Fruit fly (Drosophila melanogaster) whole organism, prepupa: ENCODE results near the gene CG5250.

Source experiments
- Blimp-1 ChIP-seq: fragments of 200-800 bp; sonication (Bioruptor generic); optimal IDR thresholded peaks from 3 replicates; lab custom pipeline; 2017; ENCODE audit warnings: missing biosample characterization, missing genetic modification characterization, mild to moderate bottlenecking, moderate library complexity, missing genetic modification reagents
- CG10631 ChIP-seq: fragments of 200-800 bp; sonication (Bioruptor generic); optimal IDR thresholded peaks from 2 replicates; lab custom pipeline; 2016; ENCODE audit warnings: missing biosample characterization, missing genetic modification characterization
- CG10669 ChIP-seq: fragments of 200-800 bp; sonication (Bioruptor generic); optimal IDR thresholded peaks from 3 replicates; lab custom pipeline; 2018; ENCODE audit warnings: missing biosample characterization, mild to moderate bottlenecking, missing genetic modification characterization, moderate library complexity
- CG11294 ChIP-seq: fragments of 200-800 bp; sonication (Bioruptor generic); IDR thresholded peaks from 2 replicates; pipeline ENCODE4 v1.3.6; 2022; ENCODE audit warnings: missing biosample characterization, missing genetic modification characterization
- CG11762 ChIP-seq: fragments of 200-800 bp; sonication (Bioruptor generic); optimal IDR thresholded peaks from 3 replicates; lab custom pipeline; 2016; ENCODE audit warnings: missing biosample characterization, missing genetic modification characterization; ENCODE audit not compliant: insufficient read depth
- CG11902 ChIP-seq: fragments of 200-800 bp; sonication (Bioruptor generic); optimal IDR thresholded peaks from 3 replicates; lab custom pipeline; 2016; ENCODE audit warnings: missing biosample characterization, missing genetic modification characterization
- CG1621 ChIP-seq: fragments of 200-800 bp; sonication (Bioruptor generic); optimal IDR thresholded peaks from 3 replicates; lab custom pipeline; 2018; ENCODE audit warnings: missing biosample characterization, mild to moderate bottlenecking, missing genetic modification characterization
- CG16779 ChIP-seq: fragments of 200-800 bp; sonication (Bioruptor generic); optimal IDR thresholded peaks from 3 replicates; lab custom pipeline; 2017; ENCODE audit warnings: missing biosample characterization, mild to moderate bottlenecking, missing genetic modification characterization
- CG3032 ChIP-seq: fragments of 200-800 bp; optimal IDR thresholded peaks from 2 replicates; lab custom pipeline; 2019; ENCODE audit warnings: missing biosample characterization, mild to moderate bottlenecking, missing genetic modification characterization, moderate library complexity
- CG32006 ChIP-seq: fragments of 200-800 bp; sonication (Bioruptor generic); optimal IDR thresholded peaks from 3 replicates; lab custom pipeline; 2017; ENCODE audit warnings: missing biosample characterization, mild to moderate bottlenecking, missing genetic modification characterization
- CG34406 ChIP-seq: fragments of 200-800 bp; sonication (Bioruptor generic); optimal IDR thresholded peaks from 3 replicates; lab custom pipeline; 2016; ENCODE audit warnings: missing biosample characterization, missing genetic modification characterization
- CG3919 ChIP-seq: fragments of 200-800 bp; sonication (Bioruptor generic); optimal IDR thresholded peaks from 3 replicates; lab custom pipeline; 2016; ENCODE audit warnings: missing biosample characterization, missing genetic modification characterization
- CG4318 ChIP-seq: fragments of 200-800 bp; sonication (Bioruptor generic); optimal IDR thresholded peaks from 3 replicates; lab custom pipeline; 2017; ENCODE audit warnings: missing biosample characterization, mild to moderate bottlenecking, missing genetic modification characterization
- CG6163 ChIP-seq: fragments of 200-800 bp; sonication (Bioruptor generic); IDR thresholded peaks from 3 replicates; pipeline ENCODE4 v1.3.6; 2022; ENCODE audit warnings: missing biosample characterization, missing genetic modification characterization
- CG6276 ChIP-seq: fragments of 200-800 bp; sonication (Bioruptor generic); optimal IDR thresholded peaks from 2 replicates; lab custom pipeline; 2017; ENCODE audit warnings: missing biosample characterization, mild to moderate bottlenecking, missing genetic modification characterization
- CG6792 ChIP-seq: fragments of 200-800 bp; sonication (Bioruptor generic); optimal IDR thresholded peaks from 3 replicates; lab custom pipeline; 2016; ENCODE audit warnings: missing biosample characterization, missing genetic modification characterization
- CG6854 ChIP-seq: fragments of 200-800 bp; sonication (Bioruptor generic); optimal IDR thresholded peaks from 2 replicates; lab custom pipeline; 2017; ENCODE audit warnings: missing biosample characterization, mild to moderate bottlenecking, missing genetic modification characterization
- CG7368 ChIP-seq: fragments of 200-800 bp; sonication (Bioruptor generic); optimal IDR thresholded peaks from 3 replicates; lab custom pipeline; 2016; ENCODE audit warnings: missing biosample characterization, missing genetic modification characterization
- CG8319 ChIP-seq: fragments of 200-800 bp; sonication (Bioruptor generic); optimal IDR thresholded peaks from 3 replicates; lab custom pipeline; 2016; ENCODE audit warnings: missing biosample characterization, missing genetic modification characterization
- CG8632 ChIP-seq: fragments of 200-800 bp; sonication (Bioruptor generic); optimal IDR thresholded peaks from 3 replicates; lab custom pipeline; 2016; ENCODE audit warnings: missing biosample characterization, missing genetic modification characterization
- CG9139 ChIP-seq: fragments of 200-800 bp; sonication (Bioruptor generic); optimal IDR thresholded peaks from 3 replicates; lab custom pipeline; 2017; ENCODE audit warnings: missing biosample characterization, mild to moderate bottlenecking, missing genetic modification characterization
- Eip75B ChIP-seq: fragments of 200-800 bp; sonication (Bioruptor generic); optimal IDR thresholded peaks from 3 replicates; lab custom pipeline; 2016; ENCODE audit warnings: missing biosample characterization, missing genetic modification characterization
- Eip78C ChIP-seq: fragments of 200-800 bp; sonication (Bioruptor generic); peaks from one replicate; lab custom pipeline; 2016; ENCODE audit warnings: missing biosample characterization, missing genetic modification characterization
- Eip93F ChIP-seq: fragments of 200-800 bp; sonication (Bioruptor generic); optimal IDR thresholded peaks from 2 replicates; lab custom pipeline; 2016; ENCODE audit warnings: missing biosample characterization, mild to moderate bottlenecking, missing genetic modification characterization
- Ets21C ChIP-seq: fragments of 200-800 bp; sonication (Bioruptor generic); optimal IDR thresholded peaks from 3 replicates; lab custom pipeline; 2016; ENCODE audit warnings: missing biosample characterization, missing genetic modification characterization
- Ets96B ChIP-seq: fragments of 200-800 bp; optimal IDR thresholded peaks from 2 replicates; lab custom pipeline; 2019; ENCODE audit warnings: missing biosample characterization, mild to moderate bottlenecking, missing genetic modification characterization, moderate library complexity
- Gug ChIP-seq: fragments of 200-800 bp; sonication (Bioruptor generic); IDR thresholded peaks from 2 replicates; pipeline ENCODE4 v1.3.6; 2022; ENCODE audit warnings: missing biosample characterization, missing genetic modification characterization
- Hr38 ChIP-seq: sonication (Bioruptor generic); optimal IDR thresholded peaks from 2 replicates; lab custom pipeline; 2016; ENCODE audit warnings: missing biosample characterization, missing genetic modification characterization
- Hr39 ChIP-seq: fragments of 200-800 bp; sonication (Bioruptor generic); optimal IDR thresholded peaks from 2 replicates; lab custom pipeline; 2016; ENCODE audit warnings: missing biosample characterization, missing genetic modification characterization
- Hr4 ChIP-seq: fragments of 200-800 bp; sonication (Bioruptor generic); optimal IDR thresholded peaks from 3 replicates; lab custom pipeline; 2016; ENCODE audit warnings: missing biosample characterization, missing genetic modification characterization
- Lpt ChIP-seq: fragments of 200-800 bp; sonication (Bioruptor generic); optimal IDR thresholded peaks from 3 replicates; lab custom pipeline; 2016; ENCODE audit warnings: missing biosample characterization, missing genetic modification characterization
- OdsH ChIP-seq: fragments of 200-800 bp; sonication (Bioruptor generic); optimal IDR thresholded peaks from 3 replicates; lab custom pipeline; 2016; ENCODE audit warnings: missing biosample characterization, missing genetic modification characterization
- Smox ChIP-seq: fragments of 200-800 bp; sonication (Bioruptor generic); optimal IDR thresholded peaks from 3 replicates; lab custom pipeline; 2016; ENCODE audit warnings: missing biosample characterization, missing genetic modification characterization
- Sox102F ChIP-seq: fragments of 200-800 bp; sonication (Bioruptor generic); optimal IDR thresholded peaks from 2 replicates; lab custom pipeline; 2016; ENCODE audit warnings: missing biosample characterization, mild to moderate bottlenecking, missing genetic modification characterization
- Sox14 ChIP-seq: fragments of 200-800 bp; sonication (Bioruptor generic); optimal IDR thresholded peaks from 3 replicates; lab custom pipeline; 2016; ENCODE audit warnings: missing biosample characterization, missing genetic modification characterization
- achi ChIP-seq: fragments of 200-800 bp; sonication (Bioruptor generic); optimal IDR thresholded peaks from 3 replicates; lab custom pipeline; 2016; ENCODE audit warnings: missing biosample characterization, missing genetic modification characterization
- acj6 ChIP-seq: fragments of 200-800 bp; sonication (Bioruptor generic); optimal IDR thresholded peaks from 3 replicates; lab custom pipeline; 2016; ENCODE audit warnings: missing biosample characterization, missing genetic modification characterization
- dac ChIP-seq: fragments of 200-800 bp; sonication (Bioruptor generic); optimal IDR thresholded peaks from 2 replicates; lab custom pipeline; 2017; ENCODE audit warnings: missing biosample characterization, mild to moderate bottlenecking, missing genetic modification characterization
- dsx ChIP-seq: fragments of 200-800 bp; optimal IDR thresholded peaks from 3 replicates; lab custom pipeline; 2019; ENCODE audit warnings: missing biosample characterization, mild to moderate bottlenecking, missing genetic modification characterization, moderate library complexity; ENCODE audit not compliant: poor library complexity, severe bottlenecking
- eg ChIP-seq: fragments of 200-800 bp; sonication (Bioruptor generic); IDR thresholded peaks from 3 replicates; pipeline ENCODE4 v1.3.6; 2022; ENCODE audit warnings: missing biosample characterization, missing genetic modification characterization
- fd59A ChIP-seq: fragments of 200-800 bp; sonication (Bioruptor generic); optimal IDR thresholded peaks from 2 replicates; lab custom pipeline; 2017; ENCODE audit warnings: missing biosample characterization, mild to moderate bottlenecking, missing genetic modification characterization, missing genetic modification reagents
- fd85E ChIP-seq: fragments of 200-800 bp; sonication (Bioruptor generic); optimal IDR thresholded peaks from 3 replicates; lab custom pipeline; 2016; ENCODE audit warnings: missing biosample characterization, missing genetic modification characterization
- fkh ChIP-seq: fragments of 200-800 bp; sonication (Bioruptor generic); optimal IDR thresholded peaks from 3 replicates; lab custom pipeline; 2017; ENCODE audit warnings: missing biosample characterization, mild to moderate bottlenecking, missing genetic modification characterization, moderate library complexity
- lz ChIP-seq: fragments of 200-800 bp; sonication (Bioruptor generic); optimal IDR thresholded peaks from 3 replicates; lab custom pipeline; 2016; ENCODE audit warnings: missing biosample characterization, missing genetic modification characterization
- net ChIP-seq: fragments of 200-800 bp; sonication (Bioruptor generic); optimal IDR thresholded peaks from 3 replicates; lab custom pipeline; 2016; ENCODE audit warnings: missing biosample characterization, missing genetic modification characterization
- pdm3 ChIP-seq: fragments of 200-800 bp; sonication (Bioruptor generic); optimal IDR thresholded peaks from 3 replicates; lab custom pipeline; 2016; ENCODE audit warnings: missing biosample characterization, missing genetic modification characterization
- salr ChIP-seq, 2 experiments: fragments of 200-800 bp; sonication (Bioruptor generic); optimal IDR thresholded peaks; 3 replicates each; lab custom pipeline; 2016 to 2018; ENCODE audit warnings: missing biosample characterization in 2 of 2, missing genetic modification characterization in 2 of 2, mild to moderate bottlenecking in 1 of 2
- spab ChIP-seq: fragments of 200-800 bp; sonication (Bioruptor generic); optimal IDR thresholded peaks from 2 replicates; lab custom pipeline; 2017; ENCODE audit warnings: missing biosample characterization, mild to moderate bottlenecking, missing genetic modification characterization, missing genetic modification reagents
- ss ChIP-seq, 2 experiments: fragments of 200-800 bp; sonication (Bioruptor generic); optimal IDR thresholded peaks; 2 replicates in 1 of 2; 3 replicates in 1 of 2; lab custom pipeline; 2017 to 2018; ENCODE audit warnings: mild to moderate bottlenecking in 2 of 2, missing biosample characterization in 2 of 2, missing genetic modification characterization in 2 of 2, moderate library complexity in 1 of 2
- svp ChIP-seq: fragments of 200-800 bp; sonication (Bioruptor generic); peaks from one replicate; lab custom pipeline; 2016; ENCODE audit warnings: missing biosample characterization, missing genetic modification characterization
- topi ChIP-seq: fragments of 200-800 bp; sonication (Bioruptor generic); optimal IDR thresholded peaks from 3 replicates; lab custom pipeline; 2016; ENCODE audit warnings: missing biosample characterization, missing genetic modification characterization
- vri ChIP-seq: fragments of 200-800 bp; sonication (Bioruptor generic); optimal IDR thresholded peaks from 3 replicates; lab custom pipeline; 2016; ENCODE audit warnings: missing biosample characterization, mild to moderate bottlenecking, missing genetic modification characterization

CG5250 gene

dm6 chr3R:19187717-19188149, 41.3 kb downstream of the CG5250 start:
- TF ChIP-seq CG7368 (peak; percentile 73), Ets21C (peak; percentile 64), net (peak; percentile 84), CG6792 (peak; percentile 82), Eip78C (GFP tag; lab: Kevin White, UChicago) (peak; percentile 90), CG11294 (GFP tag; lab: Robert Waterston, UW) (no peak), Blimp-1 (GFP tag; lab: Kevin White, UChicago) (peak; percentile 78), OdsH (GFP tag; lab: Kevin White, UChicago) (peak; percentile 83), achi (peak; percentile 79), CG3032 (tag; lab: Kevin White, UChicago) (peak; percentile 76), vri (peak; percentile 76), CG1621 (tag; lab: Kevin White, UChicago) (peak; percentile 68), Sox14 (GFP tag; lab: Kevin White, UChicago) (peak; percentile 89), CG32006 (GFP tag; lab: Kevin White, UChicago) (peak; percentile 94), pdm3 (GFP tag; lab: Kevin White, UChicago) (peak; percentile 86), Hr38 (GFP tag; lab: Kevin White, UChicago) (no peak), eg (peak; percentile 54; the same call in 1 of the 3 replicates), fd85E (peak; percentile 56), CG6276 (peak; percentile 77), CG6163 (GFP tag; lab: Robert Waterston, UW) (no peak), Hr39 (GFP tag; lab: Kevin White, UChicago) (peak; percentile 84), fd59A (GFP tag; lab: Kevin White, UChicago) (peak; percentile 86), topi (GFP tag; lab: Kevin White, UChicago) (peak; percentile 81), CG8632 (GFP tag; lab: Kevin White, UChicago) (peak; percentile 76), CG11762 (GFP tag; lab: Kevin White, UChicago) (peak; percentile 66), CG4318 (GFP tag; lab: Kevin White, UChicago) (peak; percentile 80), CG9139 (no peak), fkh (no peak), CG8319 (GFP tag; lab: Kevin White, UChicago) (peak; percentile 63), CG10669 (GFP tag; lab: Kevin White, UChicago) (peak; percentile 84), CG3919 (GFP tag; lab: Kevin White, UChicago) (peak; percentile 90), Smox (GFP tag; lab: Kevin White, UChicago) (peak; percentile 85), Gug (no peak), spab (GFP tag; lab: Kevin White, UChicago) (peak; percentile 61), CG10631 (GFP tag; lab: Kevin White, UChicago) (peak; percentile 79), CG11902 (GFP tag; lab: Kevin White, UChicago) (peak; percentile 59), svp (GFP tag; lab: Kevin White, UChicago) (peak; percentile 83), Eip75B (peak; percentile 72), Lpt (GFP tag; lab: Kevin White, UChicago) (peak; percentile 85), CG6854 (GFP tag; lab: Kevin White, UChicago) (peak; percentile 78), Eip93F (GFP tag; lab: Kevin White, UChicago) (no peak), CG16779 (peak; percentile 55), Ets96B (tag; lab: Kevin White, UChicago) (peak; percentile 64), CG34406 (GFP tag; lab: Kevin White, UChicago) (peak; percentile 80), acj6 (GFP tag; lab: Kevin White, UChicago) (peak; percentile 85), ss (GFP tag; optimal IDR thresholded peaks at IDR 0.05; lab: Kevin White, UChicago) (peak in 1 of 2 experiments; percentile 82), lz (peak; percentile 84), salr (GFP tag; optimal IDR thresholded peaks at IDR 0.05; lab: Kevin White, UChicago) (peak; percentile 75 to 89), dac (peak; percentile 58), Hr4 (GFP tag; lab: Kevin White, UChicago) (peak; percentile 88), Sox102F (peak; percentile 87), dsx (GFP tag; lab: Kevin White, UChicago) (peak; percentile 49)
